Fruit fly (Drosophila melanogaster): Measurements from ENCODE around the gene put.

dm6 chr3R:14576692-14577646 is 48.5 kb downstream of the put start, which contains the start of gene stumps:
- peak; percentile 47 for TF ChIP-seq CG12768 (GFP tag; optimal IDR thresholded peaks at IDR 0.05)
- TF ChIP-seq CG14711 (tag; optimal IDR thresholded peaks at IDR 0.05), result no peak
- no peak for TF ChIP-seq kay (GFP tag; ENCODE audit: borderline replicate concordance)
- TF ChIP-seq CG11617 (GFP tag; optimal IDR thresholded peaks at IDR 0.05), result no peak
